Worm (Caenorhabditis elegans): ENCODE data around the gene str-23.
A peak's percentile ranks its signal among the peaks of the same experiment; 100 is the strongest.
"Not testable (repeated sequence)": the region's sequence is repeated elsewhere in the genome, so short reads cannot be mapped to it uniquely, and the experiment has no call there.

The str-23 gene

ce11 chrV:15629543-15629942, 15.1 kb upstream of the str-23 start, which contains the start of gene str-248:
Gene str-248 (minus strand): TSS chrV:15629643.
- no peak for TF ChIP-seq fos-1 (tag; optimal IDR thresholded peaks at IDR 0.05)

- TF ChIP-seq lin-14 (GFP tag; optimal IDR thresholded peaks at IDR 0.05), result no peak
- TF ChIP-seq sptf-1 (tag; optimal IDR thresholded peaks at IDR 0.05), result no peak
- no peak for TF ChIP-seq lsy-2 (tag; optimal IDR thresholded peaks at IDR 0.05)
- no peak for TF ChIP-seq vab-15 (tag; optimal IDR thresholded peaks at IDR 0.05)
- no peak for TF ChIP-seq efl-1 (optimal IDR thresholded peaks at IDR 0.05)
- TF ChIP-seq efl-1 (GFP tag; optimal IDR thresholded peaks at IDR 0.05 in 1 of 2), result no peak
- TF ChIP-seq unc-62 (GFP tag; optimal IDR thresholded peaks at IDR 0.05), result no peak
- no peak for TF ChIP-seq ztf-11 (tag; optimal IDR thresholded peaks at IDR 0.05)
- TF ChIP-seq mab-9 (GFP tag; IDR thresholded peaks at IDR 0.05), result no peak
- no peak for TF ChIP-seq ceh-63 (GFP tag; optimal IDR thresholded peaks at IDR 0.05)
- no peak for TF ChIP-seq nhr-77 (tag; optimal IDR thresholded peaks at IDR 0.05)
- no peak for TF ChIP-seq jun-1 (tag; optimal IDR thresholded peaks at IDR 0.05)
Measured at ce11 chrV:15638853-15639252, 5.8 kb upstream of the str-23 start, which contains the start of gene srz-44. Gene srz-44 (minus strand): TSS chrV:15638953.

ce11 chrV:15643192-15643591, 1.5 kb upstream of the str-23 start, which contains the start of gene C55A1.4:
Gene C55A1.4 (minus strand): TSS chrV:15643292.
- TF ChIP-seq mep-1, nhr-12, nhr-237 (tag; optimal IDR thresholded peaks at IDR 0.05): not testable (repeated sequence)

- not testable (repeated sequence) for TF ChIP-seq unc-30, zag-1, egl-27 (tag; optimal IDR thresholded peaks at IDR 0.05)
Measured at ce11 chrV:15647536-15648085, 2.9 kb downstream of the str-23 start, which contains the start of the genes C55A1.7 and C55A1.6. Gene C55A1.7 (minus strand): TSS chrV:15647636. Gene C55A1.6 (plus strand): TSS chrV:15648035.

- peak; percentile 11 for TF ChIP-seq fkh-8 (tag; optimal IDR thresholded peaks at IDR 0.05)
- no peak for TF ChIP-seq tbx-2 (tag; optimal IDR thresholded peaks at IDR 0.05)
Measured at ce11 chrV:15650167-15650566, 5.5 kb downstream of the str-23 start, which contains the start of gene sru-42. Gene sru-42 (plus strand): TSS chrV:15650467.

- TF ChIP-seq nhr-85 (tag) (peak; percentile 65), fkh-8 (tag; optimal IDR thresholded peaks at IDR 0.05) (no peak), zip-4 (GFP tag; optimal IDR thresholded peaks at IDR 0.05) (no peak), efl-1 (optimal IDR thresholded peaks at IDR 0.05) (no peak), efl-1 (GFP tag; optimal IDR thresholded peaks at IDR 0.05 in 1 of 2) (peak in 1 of 2 experiments; percentile 81), tlp-1 (tag; optimal IDR thresholded peaks at IDR 0.05) (no peak)
Measured at ce11 chrV:15652147-15652546, 7.5 kb downstream of the str-23 start.

- TF ChIP-seq lin-14 (GFP tag; optimal IDR thresholded peaks at IDR 0.05), result no peak
- TF ChIP-seq ceh-88 (GFP tag; IDR thresholded peaks at IDR 0.05), result no peak
- TF ChIP-seq nhr-237 (tag; optimal IDR thresholded peaks at IDR 0.05), result no peak
- TF ChIP-seq lir-3 (tag; optimal IDR thresholded peaks at IDR 0.05; ENCODE audit: poor library complexity), result no peak
- no peak for TF ChIP-seq ama-1 (optimal IDR thresholded peaks at IDR 0.05)
- TF ChIP-seq mdl-1 (tag; optimal IDR thresholded peaks at IDR 0.05), result no peak
- TF ChIP-seq nhr-20 (tag; optimal IDR thresholded peaks at IDR 0.05), result no peak
- no peak for TF ChIP-seq zag-1 (tag; optimal IDR thresholded peaks at IDR 0.05)
- no peak for TF ChIP-seq efl-3 (GFP tag; optimal IDR thresholded peaks at IDR 0.05)
- TF ChIP-seq ets-5 (GFP tag; IDR thresholded peaks at IDR 0.05), result no peak
Measured at ce11 chrV:15654124-15654523, 9.4 kb downstream of the str-23 start, which contains the start of gene F53E4.2. Gene F53E4.2 (plus strand): TSS chrV:15654424.
